Worm (Caenorhabditis elegans) whole organism, late embryonic: ENCODE results near the gene K07H8.11.

Experiments used
- F13H6.1 ChIP-seq: sonication (generic microtip); optimal IDR thresholded peaks from 2 replicates; lab custom pipeline; 2016; ENCODE audit warnings: missing genetic modification characterization, missing compliant biosample characterization
- K09A11.1 ChIP-seq: sonication (generic microtip); optimal IDR thresholded peaks from 2 replicates; lab custom pipeline; 2017; ENCODE audit warnings: antibody characterized with exemption, mild to moderate bottlenecking, missing genetic modification characterization, missing compliant biosample characterization; ENCODE audit not compliant: insufficient read depth
- Y22D7AL.16 ChIP-seq: sonication (generic microtip); optimal IDR thresholded peaks from 2 replicates; lab custom pipeline; 2016; ENCODE audit warnings: missing genetic modification characterization, missing compliant biosample characterization
- ama-1 ChIP-seq: fragments of 150-350 bp; optimal IDR thresholded peaks from 2 replicates; lab custom pipeline; 2014
- ceh-14 ChIP-seq: sonication (generic microtip); optimal IDR thresholded peaks from 2 replicates; lab custom pipeline; 2016; ENCODE audit warnings: missing genotype, missing genetic modification characterization, missing compliant biosample characterization
- ceh-18 ChIP-seq: sonication (generic microtip); optimal IDR thresholded peaks from 2 replicates; lab custom pipeline; 2016; ENCODE audit warnings: missing genetic modification characterization, missing compliant biosample characterization
- ceh-2 ChIP-seq: sonication (generic microtip); optimal IDR thresholded peaks from 2 replicates; lab custom pipeline; 2016; ENCODE audit warnings: missing genotype, missing genetic modification characterization, missing compliant biosample characterization
- ceh-34 ChIP-seq: sonication (generic microtip); optimal IDR thresholded peaks from 2 replicates; lab custom pipeline; 2016; ENCODE audit warnings: mild to moderate bottlenecking, missing genetic modification characterization, missing compliant biosample characterization
- ceh-45 ChIP-seq: fragments of 200-800 bp; sonication (Bioruptor generic); IDR thresholded peaks from 2 replicates; pipeline ENCODE4 v1.3.6; 2022; ENCODE audit warnings: missing genetic modification reagents, missing genetic modification characterization, missing compliant biosample characterization
- ceh-6 ChIP-seq: fragments of 200-800 bp; sonication (Bioruptor generic); optimal IDR thresholded peaks from 2 replicates; lab custom pipeline; 2018; ENCODE audit warnings: mild to moderate bottlenecking, missing genetic modification characterization, missing compliant biosample characterization
- dmd-4 ChIP-seq: sonication (generic microtip); optimal IDR thresholded peaks from 2 replicates; lab custom pipeline; 2016; ENCODE audit warnings: borderline replicate concordance, missing genetic modification characterization, missing compliant biosample characterization
- dve-1 ChIP-seq: sonication (generic microtip); optimal IDR thresholded peaks from 2 replicates; lab custom pipeline; 2017; ENCODE audit warnings: antibody characterized with exemption, mild to moderate bottlenecking, missing genetic modification characterization, missing compliant biosample characterization
- elt-2 ChIP-seq: sonication (generic microtip); optimal IDR thresholded peaks from 2 replicates; lab custom pipeline; 2016; ENCODE audit warnings: missing genetic modification reagents, missing genetic modification characterization, missing compliant biosample characterization
- ets-4 ChIP-seq: sonication (generic microtip); optimal IDR thresholded peaks from 2 replicates; lab custom pipeline; 2016; ENCODE audit warnings: missing genetic modification characterization, missing compliant biosample characterization
- eyg-1 ChIP-seq: sonication (generic microtip); optimal IDR thresholded peaks from 2 replicates; lab custom pipeline; 2016; ENCODE audit warnings: missing genotype, missing genetic modification characterization, missing compliant biosample characterization
- fkh-10 ChIP-seq: fragments of 150-350 bp; optimal IDR thresholded peaks from 2 replicates; lab custom pipeline; 2014; ENCODE audit warnings: missing biosample characterization, missing genetic modification reagents, missing genetic modification characterization
- hlh-6 ChIP-seq: sonication (generic microtip); optimal IDR thresholded peaks from 2 replicates; lab custom pipeline; 2016; ENCODE audit warnings: missing genotype, missing genetic modification characterization, missing compliant biosample characterization
- lim-6 ChIP-seq: sonication (generic microtip); optimal IDR thresholded peaks from 2 replicates; lab custom pipeline; 2016; ENCODE audit warnings: missing genetic modification characterization, missing compliant biosample characterization
- madf-2 ChIP-seq: sonication (generic microtip); optimal IDR thresholded peaks from 2 replicates; lab custom pipeline; 2017; ENCODE audit warnings: missing genetic modification characterization, missing compliant biosample characterization
- nfya-1 ChIP-seq: sonication (generic microtip); optimal IDR thresholded peaks from 2 replicates; lab custom pipeline; 2017; ENCODE audit warnings: missing genetic modification characterization, mild to moderate bottlenecking, missing compliant biosample characterization, antibody characterized with exemption, moderate library complexity
- odd-2 ChIP-seq: sonication (generic microtip); optimal IDR thresholded peaks from 2 replicates; lab custom pipeline; 2017; ENCODE audit warnings: antibody characterized with exemption, mild to moderate bottlenecking, missing genetic modification characterization, missing compliant biosample characterization
- pat-9 ChIP-seq: fragments of 200-800 bp; sonication (Bioruptor generic); optimal IDR thresholded peaks from 2 replicates; lab custom pipeline; 2018; ENCODE audit warnings: mild to moderate bottlenecking, missing genetic modification characterization, moderate library complexity, missing compliant biosample characterization
- pax-1 ChIP-seq: fragments of 150-350 bp; optimal IDR thresholded peaks from 2 replicates; lab custom pipeline; 2014; ENCODE audit warnings: missing biosample characterization, missing genetic modification characterization
- pqm-1 ChIP-seq: sonication (generic microtip); optimal IDR thresholded peaks from 2 replicates; lab custom pipeline; 2016; ENCODE audit warnings: missing genetic modification characterization, missing compliant biosample characterization
- pros-1 ChIP-seq: fragments of 150-350 bp; optimal IDR thresholded peaks from 2 replicates; lab custom pipeline; 2014; ENCODE audit warnings: missing biosample characterization, missing genetic modification reagents, missing genetic modification characterization
- rnt-1 ChIP-seq: sonication (generic microtip); optimal IDR thresholded peaks from 2 replicates; lab custom pipeline; 2016; ENCODE audit warnings: missing genetic modification characterization, missing compliant biosample characterization
- sox-2 ChIP-seq: fragments of 200-800 bp; sonication (Bioruptor generic); IDR thresholded peaks from 2 replicates; pipeline ENCODE4 v1.3.6; 2022; ENCODE audit warnings: missing genetic modification reagents, missing genetic modification characterization, missing compliant biosample characterization
- sox-4 ChIP-seq: sonication (generic microtip); optimal IDR thresholded peaks from 2 replicates; lab custom pipeline; 2017; ENCODE audit warnings: mild to moderate bottlenecking, missing genetic modification characterization, inconsistent platforms, missing compliant biosample characterization
- tbx-2 ChIP-seq: sonication (generic microtip); optimal IDR thresholded peaks from 2 replicates; lab custom pipeline; 2016; ENCODE audit warnings: missing genetic modification characterization, missing compliant biosample characterization
- unc-42 ChIP-seq: sonication (generic microtip); optimal IDR thresholded peaks from 2 replicates; lab custom pipeline; 2016; ENCODE audit warnings: missing genotype, missing genetic modification characterization, missing compliant biosample characterization
- unc-55 ChIP-seq: sonication (generic microtip); optimal IDR thresholded peaks from 2 replicates; lab custom pipeline; 2017; ENCODE audit warnings: missing biosample characterization, missing genetic modification reagents, missing genetic modification characterization

K07H8.11 gene

DNA sequence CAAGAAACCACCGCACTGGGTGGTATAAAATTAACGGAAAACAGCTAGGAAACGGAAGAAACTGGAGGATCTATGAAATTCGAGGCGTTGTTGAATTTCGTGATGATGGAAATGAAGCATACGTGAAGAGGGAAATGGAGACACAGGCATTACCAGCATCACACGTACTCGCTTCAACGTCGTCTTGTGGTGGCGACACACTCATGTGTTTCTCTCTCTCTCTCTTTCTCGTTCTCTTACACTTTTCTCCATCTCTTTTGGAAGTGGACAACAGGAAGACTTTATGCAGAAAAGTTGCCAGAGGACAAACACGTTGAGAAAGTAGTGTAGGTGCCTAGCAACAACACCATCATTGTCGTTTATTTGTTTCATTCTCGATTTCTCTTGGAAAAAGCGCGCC, 42.7 kb downstream of the K07H8.11 start (continued):
- TF ChIP-seq lim-6 (tag; lab: Kevin White, UChicago) (no peak), ceh-14 (tag; lab: Kevin White, UChicago) (no peak), nfya-1 (tag; lab: Kevin White, UChicago) (no peak), unc-42 (tag; lab: Kevin White, UChicago) (no peak), ceh-18 (tag; lab: Kevin White, UChicago) (peak; percentile 41), ceh-45 (GFP tag; lab: Robert Waterston, UW) (no peak), Y22D7AL.16 (tag; lab: Kevin White, UChicago) (no peak), sox-4 (tag; lab: Kevin White, UChicago) (no peak), pax-1 (tag; lab: Kevin White, UChicago) (no peak)

DNA sequence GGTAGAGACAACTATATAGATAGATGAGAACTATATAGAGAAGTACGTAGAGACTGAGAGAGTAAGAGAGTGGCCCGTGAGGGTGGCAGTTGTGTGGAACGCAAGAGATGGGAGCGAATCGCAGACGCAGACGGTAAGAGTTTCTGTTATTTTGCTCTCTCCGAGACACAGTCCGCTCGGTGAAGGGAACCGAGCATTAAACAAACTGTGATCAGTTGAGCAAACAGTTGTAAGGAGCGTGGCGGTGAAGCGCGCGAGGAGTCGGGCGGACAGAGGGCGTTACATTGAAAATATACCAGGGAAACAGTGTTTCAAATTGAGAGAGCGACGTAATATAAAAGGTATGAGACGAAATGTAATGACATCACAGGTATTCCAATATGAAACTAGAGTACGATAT, 45.6 kb downstream of the K07H8.11 start:
- no peak for TF ChIP-seq eyg-1 (tag; lab: Kevin White, UChicago)
- TF ChIP-seq K09A11.1: no peak
- TF ChIP-seq hlh-6 (tag; lab: Kevin White, UChicago): peak; percentile 37
- TF ChIP-seq tbx-2 (tag; lab: Kevin White, UChicago): peak; percentile 34
- TF ChIP-seq ets-4: peak; percentile 21
- peak; percentile 60 for TF ChIP-seq F13H6.1
- TF ChIP-seq ceh-45 (GFP tag; lab: Robert Waterston, UW): no peak
- no peak for TF ChIP-seq odd-2 (tag; lab: Kevin White, UChicago)
- peak; percentile 10 for TF ChIP-seq elt-2 (tag; lab: Kevin White, UChicago)
- peak; percentile 77 for TF ChIP-seq pqm-1 (tag; lab: Kevin White, UChicago)
- no peak for TF ChIP-seq dmd-4 (tag; lab: Kevin White, UChicago)
- peak; percentile 36 for TF ChIP-seq ceh-2
- TF ChIP-seq ceh-34 (tag; lab: Kevin White, UChicago): peak; percentile 63
- TF ChIP-seq ceh-18 (tag; lab: Kevin White, UChicago): peak; percentile 58
- TF ChIP-seq rnt-1 (tag; lab: Kevin White, UChicago): peak; percentile 12
- TF ChIP-seq pat-9 (tag; lab: Kevin White, UChicago): no peak
- TF ChIP-seq dve-1 (tag; lab: Kevin White, UChicago): peak; percentile 63
- TF ChIP-seq unc-55 (GFP tag; lab: Kevin White, UChicago): peak; percentile 38
- TF ChIP-seq fkh-10 (GFP tag; lab: Kevin White, UChicago): no peak
- TF ChIP-seq nfya-1 (tag; lab: Kevin White, UChicago): peak; percentile 19

DNA sequence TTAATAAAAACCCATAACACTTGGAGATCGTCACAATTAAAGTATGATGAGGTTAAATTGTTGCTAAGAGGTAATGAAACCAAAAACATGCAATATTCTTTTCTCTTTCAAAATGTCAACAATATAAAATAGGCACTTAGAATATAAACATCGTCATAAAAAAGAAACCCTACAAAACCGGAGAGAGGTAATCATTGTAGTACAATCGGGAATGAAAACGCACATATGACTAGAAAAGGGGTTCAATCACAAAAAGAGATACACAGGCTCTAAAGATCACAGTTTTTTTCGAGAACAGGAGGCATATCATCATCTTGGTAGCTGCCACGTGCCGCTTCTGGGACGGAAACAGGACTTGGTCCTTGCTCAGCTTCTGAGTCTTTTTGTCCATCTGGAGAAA, 48.7 kb downstream of the K07H8.11 start:
- no peak for TF ChIP-seq ceh-6 (GFP tag; lab: Kevin White, UChicago)
- TF ChIP-seq sox-2 (GFP tag; lab: Robert Waterston, UW): no peak
- peak; percentile 1 for TF ChIP-seq ama-1

DNA sequence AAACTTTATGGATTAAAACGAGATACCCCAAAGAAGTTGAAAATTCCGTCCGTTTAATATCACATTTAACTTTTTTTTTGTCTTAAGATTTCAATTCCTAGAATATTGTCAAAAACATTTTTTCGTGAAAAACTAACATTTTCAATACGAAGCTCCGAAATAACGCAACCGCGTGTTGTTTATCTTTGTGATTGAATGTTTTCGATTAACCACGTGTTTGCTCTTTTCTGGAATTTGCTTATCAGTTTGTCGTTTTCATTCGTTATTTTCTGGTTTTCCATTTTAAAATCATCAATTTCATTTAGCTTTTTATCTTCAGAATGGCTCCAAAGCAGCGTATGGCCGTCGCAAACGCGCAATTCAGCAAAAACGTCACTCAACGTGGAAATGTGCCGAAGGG, 49.8 kb downstream of the K07H8.11 start, which contains the start of gene serp-1.2:
serp-1.2 (plus strand) TSS at position 318 of the 400 bp plus-strand sequence.
- TF ChIP-seq K09A11.1 (no peak), pros-1 (tag; lab: Kevin White, UChicago) (no peak), madf-2 (tag; lab: Kevin White, UChicago) (no peak), elt-2 (tag; lab: Kevin White, UChicago) (peak; percentile 12)
